Fruit fly (Drosophila melanogaster): ENCODE measurements around the gene RunxA.

- peak; percentile 80 for TF ChIP-seq CG5245 (GFP tag; optimal IDR thresholded peaks at IDR 0.05)
- TF ChIP-seq CG17186 (GFP tag; optimal IDR thresholded peaks at IDR 0.05) = peak; percentile 62
- TF ChIP-seq unc-4 (GFP tag; IDR thresholded peaks at IDR 0.05; ENCODE audit: partially characterized antibody) = no peak
- TF ChIP-seq kah (GFP tag; optimal IDR thresholded peaks at IDR 0.05) = peak; percentile 6
- TF ChIP-seq CG4328 (GFP tag; optimal IDR thresholded peaks at IDR 0.05) = peak; percentile 65
- TF ChIP-seq Lpt (GFP tag; optimal IDR thresholded peaks at IDR 0.05) = no peak
- peak; percentile 68; the same call in 1 of the 2 replicates for TF ChIP-seq dati (GFP tag; IDR thresholded peaks at IDR 0.05)
- TF ChIP-seq CG8478 (optimal IDR thresholded peaks at IDR 0.05) = no peak
- peak; percentile 67 for TF ChIP-seq CG18599 (GFP tag; optimal IDR thresholded peaks at IDR 0.05)
- TF ChIP-seq CG15601 (tag; optimal IDR thresholded peaks at IDR 0.05) = peak; percentile 64
Observed at dm6 chrX:20654954-20655391, 31.4 kb upstream of the RunxA start.

Measured in whole organism, embryonic.